Worm (Caenorhabditis elegans) whole organism, mixed stage, embryonic: ENCODE results near the gene D1086.2.

ENCODE experiments used
- M03D4.4 ChIP-seq: sonication (generic microtip); optimal IDR thresholded peaks from 2 replicates; lab custom pipeline; 2017; ENCODE audit warnings: mild to moderate bottlenecking, missing genetic modification characterization, missing compliant biosample characterization
- ces-1 ChIP-seq: fragments of 150-350 bp; optimal IDR thresholded peaks from 2 replicates; lab custom pipeline; 2014; ENCODE audit warnings: missing biosample characterization, missing genetic modification reagents, missing genetic modification characterization
- elt-1 ChIP-seq: sonication (generic microtip); optimal IDR thresholded peaks from 2 replicates; lab custom pipeline; 2017; ENCODE audit warnings: missing genetic modification characterization, mild to moderate bottlenecking, missing compliant biosample characterization, antibody characterized with exemption, moderate library complexity, borderline replicate concordance; ENCODE audit not compliant: insufficient read depth
- lin-13 ChIP-seq: fragments of 150-350 bp; optimal IDR thresholded peaks from 2 replicates; lab custom pipeline; 2014; ENCODE audit warnings: missing biosample characterization, missing genetic modification characterization
- lsy-2 ChIP-seq: fragments of 150-350 bp; optimal IDR thresholded peaks from 2 replicates; lab custom pipeline; 2014; ENCODE audit warnings: missing biosample characterization, missing genetic modification characterization
- mep-1 ChIP-seq: fragments of 150-350 bp; optimal IDR thresholded peaks from 2 replicates; lab custom pipeline; 2017; ENCODE audit warnings: missing biosample characterization, missing genetic modification reagents, missing genetic modification characterization, inconsistent platforms
- mls-2 ChIP-seq: sonication (generic microtip); optimal IDR thresholded peaks from 2 replicates; lab custom pipeline; 2016; ENCODE audit warnings: mild to moderate bottlenecking, missing genetic modification characterization, moderate library complexity, missing compliant biosample characterization
- nhr-28 ChIP-seq: fragments of 150-350 bp; optimal IDR thresholded peaks from 2 replicates; lab custom pipeline; 2014; ENCODE audit warnings: missing biosample characterization, missing genetic modification characterization
- pha-4 ChIP-seq: fragments of 150-350 bp; optimal IDR thresholded peaks from 2 replicates; lab custom pipeline; 2018; ENCODE audit warnings: missing biosample characterization, missing genetic modification reagents, missing genetic modification characterization
- sem-2 ChIP-seq: fragments of 200-800 bp; sonication (Bioruptor generic); optimal IDR thresholded peaks from 2 replicates; lab custom pipeline; 2018; ENCODE audit warnings: mild to moderate bottlenecking, missing genetic modification characterization, missing compliant biosample characterization
- unc-62 ChIP-seq: fragments of 150-350 bp; optimal IDR thresholded peaks from 2 replicates; lab custom pipeline; 2014; ENCODE audit warnings: missing biosample characterization, missing genetic modification reagents, missing genetic modification characterization
- ztf-11 ChIP-seq: fragments of 150-350 bp; optimal IDR thresholded peaks from 2 replicates; lab custom pipeline; 2014; ENCODE audit warnings: missing biosample characterization, missing genetic modification characterization

DNA sequence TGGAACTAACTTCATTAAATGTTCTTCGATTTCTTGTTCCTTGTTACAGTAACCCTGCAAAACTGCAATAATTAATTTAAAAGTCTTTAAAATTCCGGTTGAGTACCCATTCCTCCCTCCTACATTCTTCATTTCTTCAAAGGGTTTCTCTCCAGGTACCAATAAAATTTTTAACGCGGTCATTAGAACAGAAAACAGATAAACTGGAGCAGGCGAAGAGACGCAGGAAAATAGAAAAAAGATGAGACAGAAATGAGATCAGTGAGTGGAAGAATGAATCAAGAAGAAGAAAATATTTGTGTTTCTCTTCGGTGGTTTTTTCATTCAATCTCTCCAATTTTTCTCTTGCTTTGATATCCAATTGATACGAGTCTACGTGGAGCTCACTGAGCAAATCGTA is 4.7 kb downstream of the D1086.2 start, which contains the start of gene D1086.8:
- TF ChIP-seq mep-1 (tag; lab: Kevin White, UChicago) (no peak), nhr-28 (tag; lab: Kevin White, UChicago) (no peak), mls-2 (no peak), unc-62 (GFP tag; lab: Kevin White, UChicago) (no peak), pha-4 (tag; lab: Kevin White, UChicago) (no peak), elt-1 (tag; lab: Kevin White, UChicago) (no peak), ztf-11 (tag; lab: Kevin White, UChicago) (no peak), ces-1 (no peak), lsy-2 (tag; lab: Kevin White, UChicago) (no peak), lin-13 (tag; lab: Kevin White, UChicago) (no peak), sem-2 (GFP tag; lab: Kevin White, UChicago) (no peak), M03D4.4 (tag; lab: Kevin White, UChicago) (no peak)
